Fruit fly (Drosophila melanogaster): ENCODE results near the gene FIG4.

FIG4 gene

DNA sequence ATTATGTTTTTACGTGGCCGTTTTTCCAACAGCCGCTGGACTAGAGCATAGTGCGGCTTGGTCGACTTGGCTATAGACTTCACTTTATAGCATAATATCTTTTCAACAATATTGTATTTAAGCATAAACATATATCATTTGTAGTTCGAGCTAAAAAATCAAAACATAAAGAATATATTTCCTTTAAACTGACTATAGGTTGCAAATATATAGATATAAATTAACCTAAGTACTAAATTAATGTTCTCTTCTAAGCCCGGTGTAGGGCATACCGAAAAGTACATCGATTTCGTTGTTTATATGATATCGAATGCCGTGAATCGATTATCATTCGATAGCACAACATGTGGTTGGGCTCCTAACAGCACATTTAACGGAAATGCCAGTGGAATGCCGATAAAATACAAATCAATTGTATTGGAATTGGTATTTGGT lies 16.4 kb upstream of the FIG4 start, which contains the start of gene MFS18 (continued):
- TF ChIP-seq CG10669 (GFP tag; optimal IDR thresholded peaks at IDR 0.05) (peak; percentile 99), salr (GFP tag; optimal IDR thresholded peaks at IDR 0.05) (peak; percentile 81 to 96), Lpt (GFP tag; optimal IDR thresholded peaks at IDR 0.05) (peak; percentile 93), CG8119 (GFP tag; IDR thresholded peaks at IDR 0.05) (peak; percentile 99), dac (GFP tag; optimal IDR thresholded peaks at IDR 0.05) (peak; percentile 81), CG6854 (GFP tag; optimal IDR thresholded peaks at IDR 0.05) (peak; percentile 96), ss (GFP tag; optimal IDR thresholded peaks at IDR 0.05) (peak in 1 of 2 experiments; percentile 90), esn (GFP tag; optimal IDR thresholded peaks at IDR 0.05) (peak; percentile 98), Hr38 (GFP tag; optimal IDR thresholded peaks at IDR 0.05) (peak; percentile 20), CG9139 (GFP tag; optimal IDR thresholded peaks at IDR 0.05) (no peak), pdm3 (GFP tag; optimal IDR thresholded peaks at IDR 0.05) (peak; percentile 96), dsx (GFP tag; optimal IDR thresholded peaks at IDR 0.05; ENCODE audit: poor library complexity, severe bottlenecking) (peak; percentile 86), Ets96B (tag; optimal IDR thresholded peaks at IDR 0.05) (peak; percentile 89), net (GFP tag; optimal IDR thresholded peaks at IDR 0.05) (peak; percentile 97), CG7368 (GFP tag; optimal IDR thresholded peaks at IDR 0.05) (peak; percentile 99), fkh (GFP tag; optimal IDR thresholded peaks at IDR 0.05) (peak; percentile 76), CG15336 (GFP tag; IDR thresholded peaks at IDR 0.05) (peak; percentile 99), spab (GFP tag; optimal IDR thresholded peaks at IDR 0.05) (peak; percentile 98), vri (GFP tag; optimal IDR thresholded peaks at IDR 0.05) (no peak), Eip78C (GFP tag) (peak; percentile 99), Ets21C (GFP tag; optimal IDR thresholded peaks at IDR 0.05) (peak; percentile 84), Met (GFP tag; optimal IDR thresholded peaks at IDR 0.05) (peak; percentile 95), lz (GFP tag; optimal IDR thresholded peaks at IDR 0.05) (peak; percentile 94), CG34406 (GFP tag; optimal IDR thresholded peaks at IDR 0.05) (peak; percentile 98), Hr4 (GFP tag; optimal IDR thresholded peaks at IDR 0.05) (peak; percentile 96), cyc (GFP tag; optimal IDR thresholded peaks at IDR 0.05) (peak; percentile 93), CG11294 (GFP tag; IDR thresholded peaks at IDR 0.05) (peak; percentile 99)

DNA sequence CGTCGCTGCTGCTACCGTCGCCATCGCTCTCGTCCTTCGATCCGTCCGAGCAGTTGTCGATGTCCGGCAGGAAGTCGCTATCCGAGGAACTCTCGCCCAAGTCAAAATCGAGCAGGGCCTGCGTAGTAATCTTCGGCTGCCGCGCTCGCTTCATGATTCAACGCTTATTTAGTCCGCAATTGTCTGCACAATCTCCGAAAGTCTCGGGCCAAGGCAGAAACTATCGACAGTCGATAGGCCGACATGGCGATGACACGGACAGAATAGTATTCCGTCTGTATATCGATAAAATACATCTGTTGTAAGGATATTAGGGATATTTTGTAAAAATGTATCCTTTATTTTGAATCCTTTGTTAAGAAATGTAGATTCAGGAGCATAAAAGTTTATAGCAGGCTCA lies 12.2 kb upstream of the FIG4 start, which contains the start of gene CG15439:
TSS of gene CG15439 (minus strand) at position 241 of the 400 bp plus-strand sequence.
- TF ChIP-seq net (GFP tag; optimal IDR thresholded peaks at IDR 0.05) (no peak), lz (GFP tag; optimal IDR thresholded peaks at IDR 0.05) (no peak), vri (GFP tag; optimal IDR thresholded peaks at IDR 0.05) (no peak), Hr4 (GFP tag; optimal IDR thresholded peaks at IDR 0.05) (no peak), Sox15 (GFP tag; optimal IDR thresholded peaks at IDR 0.05) (no peak), CG1621 (tag; optimal IDR thresholded peaks at IDR 0.05) (peak; percentile 21), cyc (GFP tag; optimal IDR thresholded peaks at IDR 0.05) (no peak)

DNA sequence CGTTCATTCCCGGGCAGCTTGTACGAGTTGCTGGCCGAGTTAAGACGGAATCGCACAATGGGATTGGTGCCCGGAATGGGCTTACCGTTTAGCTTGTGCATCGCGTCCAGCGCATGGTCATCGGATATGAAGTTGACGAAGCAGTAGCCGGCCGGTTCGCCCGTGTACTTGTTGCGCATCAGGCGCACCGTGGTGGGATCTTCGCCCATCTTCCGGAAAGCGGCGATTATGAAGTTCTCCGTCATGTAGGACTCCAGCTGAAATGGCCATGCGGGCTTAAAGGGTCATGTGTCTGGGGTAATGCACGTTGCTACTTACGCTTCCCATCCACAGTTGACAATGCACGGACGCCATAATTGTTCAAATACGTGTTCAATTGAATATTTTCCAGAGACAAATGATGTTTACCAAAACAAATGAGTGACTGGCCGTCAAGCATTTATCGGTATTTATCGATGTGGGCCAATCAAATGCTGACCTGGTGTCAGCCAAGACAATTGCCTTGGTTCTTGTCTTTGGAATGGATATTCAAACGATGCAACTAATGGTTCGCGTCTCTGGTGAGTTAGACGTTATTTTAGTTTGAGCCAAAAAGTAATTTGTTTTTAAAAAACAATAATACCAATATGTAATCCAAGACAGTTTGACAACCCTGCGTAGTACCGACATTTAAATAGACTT lies 10.8 kb upstream of the FIG4 start, which contains the start of the genes Secp43 and ND-B8:
TSS of gene Secp43 (minus strand) at position 445 of the 681 bp plus-strand sequence.
TSS of gene ND-B8 (plus strand) at position 618 of the 681 bp plus-strand sequence.
- no peak for TF ChIP-seq Sox102F (GFP tag; optimal IDR thresholded peaks at IDR 0.05)
- TF ChIP-seq CG9139 (GFP tag; optimal IDR thresholded peaks at IDR 0.05): no peak
- no peak for TF ChIP-seq Ets96B (tag; optimal IDR thresholded peaks at IDR 0.05)
- TF ChIP-seq dac (GFP tag; optimal IDR thresholded peaks at IDR 0.05): no peak
- TF ChIP-seq cyc (GFP tag; optimal IDR thresholded peaks at IDR 0.05): no peak
- TF ChIP-seq Met (GFP tag; optimal IDR thresholded peaks at IDR 0.05): no peak
- no peak for TF ChIP-seq ss (GFP tag; optimal IDR thresholded peaks at IDR 0.05)
- TF ChIP-seq Eip78C (GFP tag): no peak
- no peak for TF ChIP-seq CG31627 (GFP tag; optimal IDR thresholded peaks at IDR 0.05)
- peak; percentile 29 for TF ChIP-seq achi (GFP tag; optimal IDR thresholded peaks at IDR 0.05)
- peak; percentile 13 for TF ChIP-seq CG6808 (GFP tag; optimal IDR thresholded peaks at IDR 0.05)
- peak; percentile 77 for TF ChIP-seq fkh (GFP tag; optimal IDR thresholded peaks at IDR 0.05)
- no peak for TF ChIP-seq CG8632 (GFP tag; optimal IDR thresholded peaks at IDR 0.05)
- no peak for TF ChIP-seq Hr39 (GFP tag; optimal IDR thresholded peaks at IDR 0.05)
- no peak for TF ChIP-seq CG3032 (tag; optimal IDR thresholded peaks at IDR 0.05)
- TF ChIP-seq CG10631 (GFP tag; optimal IDR thresholded peaks at IDR 0.05): no peak
- no peak for TF ChIP-seq Hr4 (GFP tag; optimal IDR thresholded peaks at IDR 0.05)
- peak; percentile 86 for TF ChIP-seq svp (GFP tag)
- TF ChIP-seq pdm3 (GFP tag; optimal IDR thresholded peaks at IDR 0.05): no peak
- TF ChIP-seq CG15336 (GFP tag; IDR thresholded peaks at IDR 0.05): no peak
- TF ChIP-seq dsx (GFP tag; optimal IDR thresholded peaks at IDR 0.05; ENCODE audit: poor library complexity, severe bottlenecking): peak; percentile 36
- TF ChIP-seq spab (GFP tag; optimal IDR thresholded peaks at IDR 0.05): no peak
- no peak for TF ChIP-seq CG11294 (GFP tag; IDR thresholded peaks at IDR 0.05)
- TF ChIP-seq CG16779 (tag; optimal IDR thresholded peaks at IDR 0.05): no peak
- no peak for TF ChIP-seq Lpt (GFP tag; optimal IDR thresholded peaks at IDR 0.05)
- TF ChIP-seq CG6276 (GFP tag; optimal IDR thresholded peaks at IDR 0.05): no peak
- no peak for TF ChIP-seq CG3919 (GFP tag; optimal IDR thresholded peaks at IDR 0.05)
- TF ChIP-seq Blimp-1 (GFP tag; optimal IDR thresholded peaks at IDR 0.05): no peak
- peak; percentile 32 for TF ChIP-seq CG1621 (tag; optimal IDR thresholded peaks at IDR 0.05)
- no peak for TF ChIP-seq CG11902 (GFP tag; optimal IDR thresholded peaks at IDR 0.05)
- TF ChIP-seq Sox14 (GFP tag; optimal IDR thresholded peaks at IDR 0.05): peak; percentile 27
